Fruit fly (Drosophila melanogaster) whole organism, embryonic: ENCODE data around the gene kirre.

Experiments used
- Atf-2 ChIP-seq: fragments of 200-800 bp; sonication (Bioruptor generic); optimal IDR thresholded peaks from 2 replicates; lab custom pipeline; 2016; ENCODE audit warnings: missing biosample characterization, missing genetic modification characterization
- CG11247 ChIP-seq: fragments of 200-800 bp; sonication (Bioruptor generic); IDR thresholded peaks from 2 replicates; pipeline ENCODE4 v1.3.6; 2022; ENCODE audit warnings: missing biosample characterization, missing genetic modification characterization
- CG11504 ChIP-seq: fragments of 200-800 bp; sonication (Bioruptor generic); optimal IDR thresholded peaks from 3 replicates; lab custom pipeline; 2019; ENCODE audit warnings: missing biosample characterization, mild to moderate bottlenecking, missing genetic modification characterization, moderate library complexity
- CG12219 ChIP-seq: fragments of 200-800 bp; sonication (Bioruptor generic); optimal IDR thresholded peaks from 3 replicates; lab custom pipeline; 2018; ENCODE audit warnings: missing biosample characterization, mild to moderate bottlenecking, missing genetic modification characterization
- CG13424 ChIP-seq: fragments of 200-800 bp; sonication (Bioruptor generic); optimal IDR thresholded peaks from 2 replicates; lab custom pipeline; 2019; ENCODE audit warnings: missing biosample characterization, mild to moderate bottlenecking, missing genetic modification characterization, moderate library complexity
- CG14667 ChIP-seq: fragments of 200-800 bp; sonication (Bioruptor generic); IDR thresholded peaks from 2 replicates; pipeline ENCODE4 v1.3.6; 2022; ENCODE audit warnings: missing biosample characterization, missing genetic modification characterization
- CG15601 ChIP-seq: fragments of 200-800 bp; sonication (Bioruptor generic); optimal IDR thresholded peaks from 3 replicates; lab custom pipeline; 2019; ENCODE audit warnings: missing biosample characterization, mild to moderate bottlenecking, missing genetic modification characterization, moderate library complexity
- CG1603 ChIP-seq: fragments of 200-800 bp; sonication (Bioruptor generic); optimal IDR thresholded peaks from 2 replicates; lab custom pipeline; 2019; ENCODE audit warnings: missing biosample characterization, mild to moderate bottlenecking, missing genetic modification characterization, moderate library complexity
- CG17359 ChIP-seq: fragments of 200-800 bp; sonication (Bioruptor generic); optimal IDR thresholded peaks from 3 replicates; lab custom pipeline; 2018; ENCODE audit warnings: missing biosample characterization, mild to moderate bottlenecking, missing genetic modification characterization, moderate library complexity
- CG2129 ChIP-seq: fragments of 200-800 bp; sonication (Bioruptor generic); IDR thresholded peaks from 2 replicates; pipeline ENCODE4 v1.3.6; 2022; ENCODE audit warnings: missing biosample characterization, missing genetic modification characterization; ENCODE audit not compliant: partially characterized antibody
- CG2199 ChIP-seq: fragments of 200-800 bp; sonication (Bioruptor generic); IDR thresholded peaks from 3 replicates; pipeline ENCODE4 v1.3.6; 2022; ENCODE audit warnings: missing biosample characterization, missing genetic modification characterization
- CG31388 ChIP-seq: fragments of 200-800 bp; sonication (Bioruptor generic); optimal IDR thresholded peaks from 2 replicates; lab custom pipeline; 2016; ENCODE audit warnings: missing biosample characterization, missing genetic modification characterization
- CG3995 ChIP-seq: fragments of 200-800 bp; sonication (Bioruptor generic); optimal IDR thresholded peaks from 3 replicates; lab custom pipeline; 2016; ENCODE audit warnings: missing biosample characterization, missing genetic modification characterization
- CG4707 ChIP-seq: fragments of 200-800 bp; sonication (Bioruptor generic); optimal IDR thresholded peaks from 2 replicates; lab custom pipeline; 2018; ENCODE audit warnings: missing biosample characterization, mild to moderate bottlenecking, missing genetic modification characterization, moderate library complexity
- CG5180 ChIP-seq: fragments of 200-800 bp; sonication (Bioruptor generic); optimal IDR thresholded peaks from 3 replicates; lab custom pipeline; 2017; ENCODE audit warnings: missing biosample characterization, missing genetic modification characterization, mild to moderate bottlenecking, moderate library complexity, missing genetic modification reagents
- CG6765 ChIP-seq: fragments of 200-800 bp; sonication (Bioruptor generic); optimal IDR thresholded peaks from 3 replicates; lab custom pipeline; 2017; ENCODE audit warnings: missing biosample characterization, mild to moderate bottlenecking, missing genetic modification characterization
- CG8281 ChIP-seq: fragments of 200-800 bp; sonication (Bioruptor generic); optimal IDR thresholded peaks from 2 replicates; lab custom pipeline; 2018; ENCODE audit warnings: missing biosample characterization, mild to moderate bottlenecking, missing genetic modification characterization, moderate library complexity
- CG9437 ChIP-seq: fragments of 200-800 bp; sonication (Bioruptor generic); optimal IDR thresholded peaks from 2 replicates; lab custom pipeline; 2018; ENCODE audit warnings: missing biosample characterization, mild to moderate bottlenecking, missing genetic modification characterization
- CG9797 ChIP-seq: fragments of 200-800 bp; sonication (Bioruptor generic); optimal IDR thresholded peaks from 3 replicates; lab custom pipeline; 2018; ENCODE audit warnings: missing biosample characterization, mild to moderate bottlenecking, missing genetic modification characterization
- CkIIα-i1 ChIP-seq: fragments of 200-800 bp; sonication (Bioruptor generic); IDR thresholded peaks from 2 replicates; pipeline ENCODE4 v1.3.6; 2022; ENCODE audit warnings: missing biosample characterization, missing genetic modification characterization
- Drgx ChIP-seq: fragments of 200-800 bp; sonication (Bioruptor generic); IDR thresholded peaks from 2 replicates; pipeline ENCODE4 v1.3.6; 2022; ENCODE audit warnings: missing biosample characterization, missing genetic modification characterization
- ERR ChIP-seq: fragments of 200-800 bp; sonication (Bioruptor generic); optimal IDR thresholded peaks from 2 replicates; lab custom pipeline; 2016; ENCODE audit warnings: missing biosample characterization, missing genetic modification characterization
- HHEX ChIP-seq: fragments of 200-800 bp; sonication (Bioruptor generic); optimal IDR thresholded peaks from 3 replicates; lab custom pipeline; 2017; ENCODE audit warnings: missing biosample characterization, mild to moderate bottlenecking, missing genetic modification characterization, missing genetic modification reagents
- Hr51 ChIP-seq, 2 experiments: fragments of 200-800 bp; sonication (Bioruptor generic); optimal IDR thresholded peaks; 2 replicates in 1 of 2; 3 replicates in 1 of 2; lab custom pipeline; 2016 to 2018; ENCODE audit warnings: missing biosample characterization in 2 of 2, missing genetic modification characterization in 2 of 2, mild to moderate bottlenecking in 1 of 2, moderate library complexity in 1 of 2
- Kr ChIP-seq: fragments of 200-800 bp; sonication (Bioruptor generic); optimal IDR thresholded peaks from 2 replicates; lab custom pipeline; 2017; ENCODE audit warnings: missing biosample characterization, mild to moderate bottlenecking, missing genetic modification characterization
- Opbp ChIP-seq: fragments of 200-800 bp; sonication (Bioruptor generic); IDR thresholded peaks from 3 replicates; pipeline ENCODE4 v1.3.6; 2022; ENCODE audit warnings: missing biosample characterization, missing genetic modification characterization; ENCODE audit not compliant: partially characterized antibody
- Six4 ChIP-seq: fragments of 200-800 bp; sonication (Bioruptor generic); optimal IDR thresholded peaks from 2 replicates; lab custom pipeline; 2016; ENCODE audit warnings: missing biosample characterization, missing genetic modification characterization
- ab ChIP-seq: fragments of 200-800 bp; sonication (Bioruptor generic); optimal IDR thresholded peaks from 2 replicates; lab custom pipeline; 2016; ENCODE audit warnings: missing biosample characterization, missing genetic modification characterization
- al ChIP-seq: fragments of 200-800 bp; sonication (Bioruptor generic); IDR thresholded peaks from 2 replicates; pipeline ENCODE4 v1.3.6; 2022; ENCODE audit warnings: missing biosample characterization, missing genetic modification characterization
- amos ChIP-seq: fragments of 200-800 bp; sonication (Bioruptor generic); IDR thresholded peaks from 2 replicates; pipeline ENCODE4 v1.3.6; 2022; ENCODE audit warnings: missing biosample characterization, missing genetic modification characterization; ENCODE audit not compliant: partially characterized antibody
- bigmax ChIP-seq: fragments of 200-800 bp; sonication (Bioruptor generic); optimal IDR thresholded peaks from 2 replicates; lab custom pipeline; 2018; ENCODE audit warnings: missing biosample characterization, mild to moderate bottlenecking, missing genetic modification characterization
- cad ChIP-seq: fragments of >200 bp; optimal IDR thresholded peaks from 2 replicates; lab custom pipeline; 2017; ENCODE audit warnings: missing biosample characterization, missing genetic modification characterization
- caup ChIP-seq: fragments of 200-800 bp; sonication (Bioruptor generic); optimal IDR thresholded peaks from 3 replicates; lab custom pipeline; 2017; ENCODE audit warnings: missing biosample characterization, mild to moderate bottlenecking, missing genetic modification characterization, moderate library complexity; ENCODE audit not compliant: severe bottlenecking
- chif ChIP-seq, 2 experiments: fragments of 200-800 bp; sonication (Bioruptor generic); optimal IDR thresholded peaks; 3 replicates each; lab custom pipeline; 2016; ENCODE audit warnings: missing biosample characterization in 2 of 2, missing genetic modification characterization in 2 of 2
- crc ChIP-seq: fragments of 200-800 bp; sonication (Bioruptor generic); optimal IDR thresholded peaks from 2 replicates; lab custom pipeline; 2016; ENCODE audit warnings: missing biosample characterization, missing genetic modification characterization
- crol ChIP-seq: fragments of 200-800 bp; sonication (Bioruptor generic); IDR thresholded peaks from 2 replicates; pipeline ENCODE4 v1.3.6; 2022; ENCODE audit warnings: missing biosample characterization, missing genetic modification characterization
- dmrt99B ChIP-seq: fragments of 200-800 bp; sonication (Bioruptor generic); optimal IDR thresholded peaks from 2 replicates; lab custom pipeline; 2018; ENCODE audit warnings: missing biosample characterization, mild to moderate bottlenecking, missing genetic modification characterization, moderate library complexity
- en ChIP-seq: fragments of 200-800 bp; sonication (Bioruptor generic); optimal IDR thresholded peaks from 2 replicates; lab custom pipeline; 2016; ENCODE audit warnings: missing biosample characterization, missing genetic modification characterization
- fd3F ChIP-seq: fragments of 200-800 bp; sonication (Bioruptor generic); optimal IDR thresholded peaks from 2 replicates; lab custom pipeline; 2018; ENCODE audit warnings: missing biosample characterization, mild to moderate bottlenecking, missing genetic modification characterization, moderate library complexity
- gfzf ChIP-seq: fragments of 200-800 bp; sonication (Bioruptor generic); optimal IDR thresholded peaks from 2 replicates; lab custom pipeline; 2016; ENCODE audit warnings: missing biosample characterization, mild to moderate bottlenecking, missing genetic modification characterization, moderate library complexity
- gt ChIP-seq: fragments of 200-800 bp; sonication (Bioruptor generic); IDR thresholded peaks from 2 replicates; pipeline ENCODE4 v1.3.6; 2022; ENCODE audit warnings: missing biosample characterization, missing genetic modification characterization
- jing ChIP-seq: fragments of 200-800 bp; sonication (Bioruptor generic); optimal IDR thresholded peaks from 2 replicates; lab custom pipeline; 2018; ENCODE audit warnings: missing biosample characterization, mild to moderate bottlenecking, missing genetic modification characterization
- kay ChIP-seq: fragments of 200-800 bp; sonication (Bioruptor generic); optimal IDR thresholded peaks from 2 replicates; lab custom pipeline; 2016; ENCODE audit warnings: missing biosample characterization, missing genetic modification characterization
- oc ChIP-seq: fragments of 200-800 bp; sonication (Bioruptor generic); optimal IDR thresholded peaks from 2 replicates; lab custom pipeline; 2018; ENCODE audit warnings: missing biosample characterization, mild to moderate bottlenecking, missing genetic modification characterization, moderate library complexity
- sd ChIP-seq: fragments of 200-800 bp; sonication (Bioruptor generic); optimal IDR thresholded peaks from 3 replicates; lab custom pipeline; 2018; ENCODE audit warnings: missing biosample characterization, mild to moderate bottlenecking, missing genetic modification characterization, moderate library complexity
- so ChIP-seq: fragments of 200-800 bp; sonication (Bioruptor generic); IDR thresholded peaks from 3 replicates; pipeline ENCODE4 v1.3.6; 2022; ENCODE audit warnings: missing biosample characterization, missing genetic modification characterization
- vvl ChIP-seq: fragments of 200-800 bp; sonication (Bioruptor generic); IDR thresholded peaks from 2 replicates; pipeline ENCODE4 v1.3.6; 2022; ENCODE audit warnings: missing biosample characterization, missing genetic modification characterization
- zf30C ChIP-seq: fragments of 200-800 bp; sonication (Bioruptor generic); optimal IDR thresholded peaks from 3 replicates; lab custom pipeline; 2018; ENCODE audit warnings: missing biosample characterization, mild to moderate bottlenecking, missing genetic modification characterization
- zfh1 ChIP-seq: fragments of 200-800 bp; sonication (Bioruptor generic); IDR thresholded peaks from 3 replicates; pipeline ENCODE4 v1.3.6; 2022; ENCODE audit warnings: missing biosample characterization, missing genetic modification characterization

kirre gene

DNA sequence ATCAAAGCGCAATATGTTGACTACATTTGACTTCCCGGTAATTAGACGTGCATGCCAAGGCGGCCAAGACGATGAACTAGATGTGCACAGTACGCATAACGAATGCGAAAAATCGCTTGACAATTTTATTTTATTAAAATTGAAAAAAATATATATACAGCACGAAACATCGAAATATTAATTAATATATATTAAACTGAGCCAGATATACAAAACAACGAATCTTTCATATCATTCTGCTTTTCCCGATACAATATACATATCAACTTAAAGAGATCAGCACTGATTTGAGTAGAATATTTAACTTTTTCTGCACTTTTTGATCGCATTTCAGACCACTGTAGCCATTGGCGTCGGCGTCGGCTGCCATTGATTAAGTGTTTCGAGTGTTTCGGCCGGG lies 305.2 kb downstream of the kirre start:
- TF ChIP-seq caup (GFP tag; lab: Kevin White, UChicago), result no peak
- TF ChIP-seq en (GFP tag; lab: Kevin White, UChicago), result no peak
- TF ChIP-seq Hr51 (GFP tag; optimal IDR thresholded peaks at IDR 0.05; lab: Kevin White, UChicago), result peak in 1 of 2 experiments; percentile 18
- TF ChIP-seq dmrt99B, result no peak
- no peak for TF ChIP-seq ERR (GFP tag; lab: Kevin White, UChicago)
- TF ChIP-seq fd3F (GFP tag; lab: Kevin White, UChicago), result no peak
- peak; percentile 71 for TF ChIP-seq Drgx (GFP tag; lab: Robert Waterston, UW)
- TF ChIP-seq Six4, result no peak

DNA sequence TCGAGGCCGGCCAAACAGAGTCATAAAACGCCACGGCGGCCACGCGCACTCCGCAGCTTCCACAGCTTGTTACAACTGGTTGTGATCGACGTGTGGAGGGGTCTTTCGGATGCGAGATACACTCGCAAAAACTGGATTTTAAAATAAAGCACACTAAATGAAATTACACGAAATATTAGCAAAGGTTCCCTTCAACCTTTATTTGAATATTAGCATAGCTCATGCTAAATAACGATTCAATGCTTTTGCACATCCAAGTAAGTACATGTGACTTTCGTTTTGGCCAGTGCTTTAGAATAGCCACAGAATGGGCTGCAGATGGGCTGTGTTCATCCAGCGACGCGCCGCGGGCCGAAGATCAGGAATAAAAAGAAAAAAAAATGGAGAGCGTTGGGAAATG lies 305.8 kb downstream of the kirre start:
- TF ChIP-seq HHEX (GFP tag; lab: Kevin White, UChicago) (peak; percentile 39), CG11504 (tag; lab: Kevin White, UChicago) (peak; percentile 63), Atf-2 (GFP tag; lab: Kevin White, UChicago) (peak; percentile 59), CG9437 (GFP tag; lab: Kevin White, UChicago) (peak; percentile 21), cad (GFP tag; lab: Kevin White, UChicago) (no peak), CkIIα-i1 (GFP tag; lab: Robert Waterston, UW) (no peak), ab (GFP tag; lab: Kevin White, UChicago) (no peak), CG4707 (GFP tag; lab: Kevin White, UChicago) (peak; percentile 9), kay (GFP tag; lab: Kevin White, UChicago) (peak; percentile 21), crol (peak; percentile 31; the same call in 1 of the 2 replicates), CG1603 (tag; lab: Kevin White, UChicago) (peak; percentile 93), CG14667 (GFP tag; lab: Robert Waterston, UW) (peak; percentile 75), vvl (GFP tag; lab: Robert Waterston, UW) (peak; percentile 85), CG8281 (tag; lab: Kevin White, UChicago) (peak; percentile 22), CG12219 (GFP tag; lab: Kevin White, UChicago) (peak; percentile 70), CG3995 (GFP tag; lab: Kevin White, UChicago) (no peak), al (GFP tag; lab: Robert Waterston, UW) (0 out of 2 replicates have a peak, but pooled peaks have one; percentile 28), zf30C (no peak), CG17359 (tag; lab: Kevin White, UChicago) (peak; percentile 76), gt (GFP tag; lab: Robert Waterston, UW) (peak; percentile 39), zfh1 (GFP tag; lab: Robert Waterston, UW) (peak; percentile 87), amos (GFP tag; lab: Robert Waterston, UW) (no peak), CG5180 (GFP tag; lab: Kevin White, UChicago) (peak; percentile 30), CG6765 (GFP tag; lab: Kevin White, UChicago) (no peak), CG31388 (GFP tag; lab: Kevin White, UChicago) (no peak), CG15601 (tag; lab: Kevin White, UChicago) (peak; percentile 81), Kr (GFP tag; lab: Kevin White, UChicago) (no peak), CG11247 (GFP tag; lab: Robert Waterston, UW) (0 out of 2 replicates have a peak, but pooled peaks have one; percentile 19), CG9797 (GFP tag; lab: Kevin White, UChicago) (no peak), so (GFP tag; lab: Robert Waterston, UW) (peak; percentile 64; the same call in 1 of the 3 replicates), crc (GFP tag; lab: Kevin White, UChicago) (peak; percentile 11), jing (peak; percentile 60), bigmax (GFP tag; lab: Kevin White, UChicago) (no peak), CG2129 (GFP tag; lab: Robert Waterston, UW) (no peak), chif (GFP tag; optimal IDR thresholded peaks at IDR 0.05; lab: Kevin White, UChicago) (peak; percentile 82 to 85), Opbp (GFP tag; lab: Robert Waterston, UW) (no peak), sd (tag; lab: Kevin White, UChicago) (no peak), gfzf (GFP tag; lab: Kevin White, UChicago) (no peak), CG13424 (tag; lab: Kevin White, UChicago) (peak; percentile 59), oc (tag; lab: Kevin White, UChicago) (peak; percentile 77), CG2199 (GFP tag; lab: Robert Waterston, UW) (no peak)
